Worm (Caenorhabditis elegans): Measurements from ENCODE around the gene Y43F8B.2.

Y43F8B.2 gene

ce11 chrV:19522551-19523137 is 10.3 kb downstream of the Y43F8B.2 start (continued):
- peak; percentile 41 for TF ChIP-seq hpl-2 (GFP tag; optimal IDR thresholded peaks at IDR 0.05)
- TF ChIP-seq tbx-2 (tag; optimal IDR thresholded peaks at IDR 0.05), result peak; percentile 90
- TF ChIP-seq alr-1 (tag; optimal IDR thresholded peaks at IDR 0.05; ENCODE audit: borderline replicate concordance), result no peak
- peak; percentile 48 for TF ChIP-seq skn-1 (tag; optimal IDR thresholded peaks at IDR 0.05)
- TF ChIP-seq pqm-1 (tag; optimal IDR thresholded peaks at IDR 0.05), result no peak
- peak; percentile 32; the same call in 1 of the 2 replicates for TF ChIP-seq unc-98 (GFP tag; IDR thresholded peaks at IDR 0.05)
- TF ChIP-seq sox-4 (tag; optimal IDR thresholded peaks at IDR 0.05), result peak; percentile 43
- TF ChIP-seq aly-2 (tag; optimal IDR thresholded peaks at IDR 0.05), result no peak
- peak; percentile 92 for TF ChIP-seq mep-1 (tag; optimal IDR thresholded peaks at IDR 0.05)
- TF ChIP-seq dpl-1 (GFP tag; optimal IDR thresholded peaks at IDR 0.05), result peak; percentile 47 to 56 (median 50)
- peak in 5 of 6 experiments; percentile 25 to 93 (median 77) for TF ChIP-seq elt-3 (tag; optimal IDR thresholded peaks at IDR 0.05)
- TF ChIP-seq ztf-11 (tag; optimal IDR thresholded peaks at IDR 0.05), result peak in 1 of 2 experiments; percentile 77
- TF ChIP-seq zag-1 (tag; optimal IDR thresholded peaks at IDR 0.05), result peak; percentile 55
- peak; percentile 35 for TF ChIP-seq nhr-11 (tag; optimal IDR thresholded peaks at IDR 0.05)
- peak; percentile 71 for TF ChIP-seq xbp-1 (tag; optimal IDR thresholded peaks at IDR 0.05)
- no peak for TF ChIP-seq nhr-28 (tag; optimal IDR thresholded peaks at IDR 0.05)
- TF ChIP-seq elt-2 (tag; optimal IDR thresholded peaks at IDR 0.05), result peak; percentile 82
- peak; percentile 88 for TF ChIP-seq swsn-7 (tag; optimal IDR thresholded peaks at IDR 0.05)
- TF ChIP-seq pax-3 (tag; optimal IDR thresholded peaks at IDR 0.05), result peak; percentile 81
- peak; percentile 51 for TF ChIP-seq mef-2 (tag; optimal IDR thresholded peaks at IDR 0.05)
- TF ChIP-seq nhr-77 (tag; optimal IDR thresholded peaks at IDR 0.05), result peak; percentile 21
- TF ChIP-seq unc-62 (GFP tag; optimal IDR thresholded peaks at IDR 0.05), result peak; percentile 76
- no peak for TF ChIP-seq efl-3 (GFP tag; optimal IDR thresholded peaks at IDR 0.05)
- TF ChIP-seq sptf-1 (tag; optimal IDR thresholded peaks at IDR 0.05), result no peak
- TF ChIP-seq F16B12.6 (tag; optimal IDR thresholded peaks at IDR 0.05), result no peak
- TF ChIP-seq mdl-1 (tag; optimal IDR thresholded peaks at IDR 0.05), result peak in 1 of 2 experiments; percentile 90
- TF ChIP-seq fkh-10 (GFP tag; optimal IDR thresholded peaks at IDR 0.05), result peak; percentile 19
- TF ChIP-seq dsc-1 (tag; optimal IDR thresholded peaks at IDR 0.05), result peak; percentile 73
- no peak for TF ChIP-seq fkh-4 (tag; optimal IDR thresholded peaks at IDR 0.05; ENCODE audit: borderline replicate concordance)
- no peak for TF ChIP-seq nhr-84 (tag; optimal IDR thresholded peaks at IDR 0.05)
- no peak for TF ChIP-seq nhr-12 (tag; optimal IDR thresholded peaks at IDR 0.05)
- TF ChIP-seq lin-15B (tag; optimal IDR thresholded peaks at IDR 0.05), result no peak
- TF ChIP-seq lir-3 (tag; optimal IDR thresholded peaks at IDR 0.05; ENCODE audit: poor library complexity), result peak; percentile 64
- peak; percentile 77 for TF ChIP-seq irx-1 (tag; optimal IDR thresholded peaks at IDR 0.05)
- peak; percentile 76 to 85 for TF ChIP-seq lsy-2 (tag; optimal IDR thresholded peaks at IDR 0.05)
- TF ChIP-seq ces-1 (GFP tag; optimal IDR thresholded peaks at IDR 0.05), result no peak
- TF ChIP-seq unc-130 (tag; optimal IDR thresholded peaks at IDR 0.05), result peak; percentile 4
- peak; percentile 70 for TF ChIP-seq ceh-88 (GFP tag; IDR thresholded peaks at IDR 0.05)
- TF ChIP-seq nhr-90 (tag; optimal IDR thresholded peaks at IDR 0.05; ENCODE audit: poor library complexity), result peak; percentile 88
- TF ChIP-seq Y116A8C.19 (tag; optimal IDR thresholded peaks at IDR 0.05; ENCODE audit: borderline replicate concordance), result no peak
- peak; percentile 76 for TF ChIP-seq isw-1 (GFP tag; IDR thresholded peaks at IDR 0.05)
- TF ChIP-seq C16A3.4 (tag; optimal IDR thresholded peaks at IDR 0.05), result peak; percentile 29
- TF ChIP-seq mab-9 (GFP tag; IDR thresholded peaks at IDR 0.05), result peak; percentile 87
- TF ChIP-seq nhr-19 (GFP tag; conservative IDR thresholded peaks at IDR 0.05), result peak; percentile 97
- TF ChIP-seq unc-86 (tag; optimal IDR thresholded peaks at IDR 0.05), result peak; percentile 96
- TF ChIP-seq ama-1 (optimal IDR thresholded peaks at IDR 0.05), result peak; percentile 90
- no peak for TF ChIP-seq ets-5 (GFP tag; IDR thresholded peaks at IDR 0.05)
- TF ChIP-seq fos-1 (tag; optimal IDR thresholded peaks at IDR 0.05), result peak; percentile 59
- peak; percentile 68 for TF ChIP-seq zip-4 (GFP tag; optimal IDR thresholded peaks at IDR 0.05)
- TF ChIP-seq jun-1 (tag; optimal IDR thresholded peaks at IDR 0.05), result peak; percentile 88
